Worm (Caenorhabditis elegans) whole organism, L1 larva: Measurements from ENCODE around the gene C47A10.12.

Source experiments
- C04F5.9 ChIP-seq: sonication (generic microtip); optimal IDR thresholded peaks from 2 replicates; lab custom pipeline; 2016; ENCODE audit warnings: missing genetic modification characterization, missing compliant biosample characterization
- C16A3.4 ChIP-seq: fragments of 150-350 bp; optimal IDR thresholded peaks from 2 replicates; lab custom pipeline; 2014; ENCODE audit warnings: missing biosample characterization, missing genetic modification characterization
- F16B12.6 ChIP-seq: fragments of 150-350 bp; optimal IDR thresholded peaks from 2 replicates; lab custom pipeline; 2014; ENCODE audit warnings: missing biosample characterization, missing genetic modification characterization
- Y116A8C.19 ChIP-seq: sonication (generic microtip); optimal IDR thresholded peaks from 2 replicates; lab custom pipeline; 2016; ENCODE audit warnings: missing compliant biosample characterization, missing genetic modification characterization, borderline replicate concordance
- alr-1 ChIP-seq: fragments of 200-800 bp; sonication (Bioruptor generic); optimal IDR thresholded peaks from 2 replicates; lab custom pipeline; 2018; ENCODE audit warnings: borderline replicate concordance, mild to moderate bottlenecking, missing genetic modification characterization, missing compliant biosample characterization
- ama-1 ChIP-seq: fragments of 150-350 bp; optimal IDR thresholded peaks from 2 replicates; lab custom pipeline; 2014
- ceh-82 ChIP-seq, 3 experiments: fragments of 150-350 bp in 1 of 3; sonication (generic microtip) in 2 of 3; optimal IDR thresholded peaks; 2 replicates each; lab custom pipeline; 2014 to 2017; ENCODE audit warnings: missing biosample characterization in 3 of 3, missing genetic modification characterization in 3 of 3
- ceh-88 ChIP-seq: fragments of 200-800 bp; sonication (Bioruptor generic); IDR thresholded peaks from 2 replicates; pipeline ENCODE4 v1.3.6; 2022; ENCODE audit warnings: missing genetic modification characterization, missing compliant biosample characterization
- ces-1 ChIP-seq: fragments of 150-350 bp; optimal IDR thresholded peaks from 2 replicates; lab custom pipeline; 2014; ENCODE audit warnings: missing biosample characterization, missing genetic modification reagents, missing genetic modification characterization
- dpl-1 ChIP-seq, 3 experiments: fragments of 150-350 bp in 2 of 3; sonication (generic microtip) in 1 of 3; optimal IDR thresholded peaks; 2 replicates each; lab custom pipeline; 2014 to 2017; ENCODE audit warnings: missing biosample characterization in 3 of 3, missing genetic modification characterization in 3 of 3, missing genetic modification reagents in 3 of 3
- efl-1 ChIP-seq, 4 experiments: fragments of 150-350 bp; optimal IDR thresholded peaks in 3 of 4; peaks in 1 of 4; 1 replicate in 1 of 4; 2 replicates in 3 of 4; lab custom pipeline; 2014; ENCODE audit warnings: missing biosample characterization in 2 of 4, missing genetic modification characterization in 2 of 4, missing genetic modification reagents in 2 of 4
- efl-3 ChIP-seq: fragments of 200-800 bp; sonication (Bioruptor generic); optimal IDR thresholded peaks from 2 replicates; lab custom pipeline; 2018; ENCODE audit warnings: mild to moderate bottlenecking, missing genetic modification characterization, missing compliant biosample characterization
- elt-2 ChIP-seq: sonication (generic microtip); optimal IDR thresholded peaks from 2 replicates; lab custom pipeline; 2016; ENCODE audit warnings: missing genetic modification characterization, mild to moderate bottlenecking, inconsistent platforms, missing compliant biosample characterization, missing genetic modification reagents
- fos-1 ChIP-seq: fragments of 150-350 bp; optimal IDR thresholded peaks from 2 replicates; lab custom pipeline; 2014; ENCODE audit warnings: missing biosample characterization, missing genetic modification characterization
- grh-1 ChIP-seq: fragments of 200-800 bp; sonication (Bioruptor generic); IDR thresholded peaks from 2 replicates; pipeline ENCODE4 v1.3.6; 2022; ENCODE audit warnings: missing genetic modification reagents, missing genetic modification characterization, missing compliant biosample characterization
- hlh-17 ChIP-seq: fragments of 200-800 bp; sonication (Bioruptor generic); optimal IDR thresholded peaks from 2 replicates; lab custom pipeline; 2018; ENCODE audit warnings: missing genetic modification characterization, mild to moderate bottlenecking, missing compliant biosample characterization, moderate library complexity, borderline replicate concordance
- irx-1 ChIP-seq: sonication (generic microtip); optimal IDR thresholded peaks from 2 replicates; lab custom pipeline; 2016; ENCODE audit warnings: missing genetic modification characterization, missing compliant biosample characterization
- lin-14 ChIP-seq: fragments of 200-800 bp; sonication (Bioruptor generic); optimal IDR thresholded peaks from 2 replicates; lab custom pipeline; 2018; ENCODE audit warnings: mild to moderate bottlenecking, missing genetic modification characterization, moderate library complexity, missing compliant biosample characterization
- lin-15B ChIP-seq: fragments of 150-350 bp; sonication (generic microtip); optimal IDR thresholded peaks from 3 replicates; lab custom pipeline; 2014; ENCODE audit warnings: missing biosample characterization, missing genetic modification characterization
- lin-35 ChIP-seq, 2 experiments: fragments of 150-350 bp; optimal IDR thresholded peaks; 2 replicates each; lab custom pipeline; 2014; ENCODE audit warnings: missing biosample characterization in 2 of 2, missing genetic modification characterization in 2 of 2, missing genetic modification reagents in 2 of 2
- lin-39 ChIP-seq: fragments of 150-350 bp; optimal IDR thresholded peaks from 2 replicates; lab custom pipeline; 2014; ENCODE audit warnings: missing biosample characterization, missing genetic modification reagents, missing genetic modification characterization
- lsy-2 ChIP-seq, 2 experiments: fragments of 150-350 bp; optimal IDR thresholded peaks; 2 replicates each; lab custom pipeline; 2014; ENCODE audit warnings: missing biosample characterization in 2 of 2, missing genetic modification characterization in 2 of 2
- mef-2 ChIP-seq: fragments of 150-350 bp; optimal IDR thresholded peaks from 2 replicates; lab custom pipeline; 2014; ENCODE audit warnings: missing biosample characterization, missing genetic modification characterization
- nhr-20 ChIP-seq: sonication (generic microtip); optimal IDR thresholded peaks from 2 replicates; lab custom pipeline; 2016; ENCODE audit warnings: mild to moderate bottlenecking, missing genetic modification characterization, missing compliant biosample characterization
- nhr-237 ChIP-seq: fragments of 150-350 bp; optimal IDR thresholded peaks from 2 replicates; lab custom pipeline; 2014; ENCODE audit warnings: missing biosample characterization, missing genetic modification characterization
- nhr-28 ChIP-seq: fragments of 150-350 bp; optimal IDR thresholded peaks from 2 replicates; lab custom pipeline; 2014; ENCODE audit warnings: missing biosample characterization, missing genetic modification characterization
- nhr-47 ChIP-seq: sonication (generic microtip); optimal IDR thresholded peaks from 2 replicates; lab custom pipeline; 2016; ENCODE audit warnings: mild to moderate bottlenecking, missing genetic modification characterization, moderate library complexity, missing compliant biosample characterization
- pqm-1 ChIP-seq: sonication (generic microtip); optimal IDR thresholded peaks from 3 replicates; lab custom pipeline; 2017; ENCODE audit warnings: missing biosample characterization, missing genetic modification characterization
- skn-1 ChIP-seq: fragments of 150-350 bp; optimal IDR thresholded peaks from 2 replicates; lab custom pipeline; 2014; ENCODE audit warnings: missing biosample characterization, missing genetic modification characterization
- sox-4 ChIP-seq: sonication (generic microtip); optimal IDR thresholded peaks from 2 replicates; lab custom pipeline; 2016; ENCODE audit warnings: missing genetic modification characterization, missing compliant biosample characterization
- sptf-1 ChIP-seq: fragments of 150-350 bp; optimal IDR thresholded peaks from 2 replicates; lab custom pipeline; 2014; ENCODE audit warnings: missing biosample characterization, missing genetic modification characterization
- tlp-1 ChIP-seq: fragments of 150-350 bp; optimal IDR thresholded peaks from 2 replicates; lab custom pipeline; 2014; ENCODE audit warnings: missing biosample characterization, missing genetic modification characterization
- unc-30 ChIP-seq: sonication (generic microtip); optimal IDR thresholded peaks from 2 replicates; lab custom pipeline; 2017; ENCODE audit warnings: missing biosample characterization, missing genetic modification characterization
- unc-98 ChIP-seq: fragments of 200-800 bp; sonication (Bioruptor generic); IDR thresholded peaks from 2 replicates; pipeline ENCODE4 v1.3.6; 2022; ENCODE audit warnings: missing genetic modification characterization, missing compliant biosample characterization
- zip-4 ChIP-seq: fragments of 200-800 bp; sonication (Bioruptor generic); optimal IDR thresholded peaks from 2 replicates; lab custom pipeline; 2018; ENCODE audit warnings: mild to moderate bottlenecking, missing genetic modification characterization, moderate library complexity, missing compliant biosample characterization
- ztf-4 ChIP-seq: fragments of 150-350 bp; optimal IDR thresholded peaks from 2 replicates; lab custom pipeline; 2014; ENCODE audit warnings: missing biosample characterization, missing genetic modification characterization

Gene C47A10.12

ce11 chrV:17752340-17752739 is 25.4 kb upstream of the C47A10.12 start:
- TF ChIP-seq ces-1 = no peak
- peak; percentile 71 for TF ChIP-seq elt-2
- no peak for TF ChIP-seq zip-4
- no peak for TF ChIP-seq lin-15B (tag; lab: Kevin White, UChicago)
- TF ChIP-seq sptf-1 (tag; lab: Kevin White, UChicago) = no peak
- TF ChIP-seq mef-2 (tag; lab: Kevin White, UChicago) = no peak
- no peak for TF ChIP-seq lin-39
- no peak for TF ChIP-seq efl-3 (GFP tag; lab: Kevin White, UChicago)
- TF ChIP-seq lin-14 (GFP tag; lab: Kevin White, UChicago) = peak; percentile 39
- no peak for TF ChIP-seq Y116A8C.19 (tag; lab: Kevin White, UChicago)
- peak; percentile 7 for TF ChIP-seq nhr-20 (tag; lab: Kevin White, UChicago)
- TF ChIP-seq lin-35 (GFP tag; optimal IDR thresholded peaks at IDR 0.05; lab: Kevin White, UChicago) = peak in 1 of 2 experiments; percentile 1
- no peak for TF ChIP-seq alr-1 (tag; lab: Kevin White, UChicago)
- no peak for TF ChIP-seq pqm-1 (tag; lab: Kevin White, UChicago)

ce11 chrV:17754999-17755398 is 22.7 kb upstream of the C47A10.12 start:
- no peak for TF ChIP-seq fos-1 (tag; lab: Kevin White, UChicago)
- TF ChIP-seq lin-14 (GFP tag; lab: Kevin White, UChicago) = no peak
- no peak for TF ChIP-seq mef-2 (tag; lab: Kevin White, UChicago)
- TF ChIP-seq C16A3.4 = no peak
- peak; percentile 32 for TF ChIP-seq tlp-1 (tag; lab: Kevin White, UChicago)
- TF ChIP-seq sox-4 (tag; lab: Kevin White, UChicago) = no peak
- peak; percentile 52 for TF ChIP-seq elt-2
- TF ChIP-seq, all 84 proteins: peak for 2

DNA sequence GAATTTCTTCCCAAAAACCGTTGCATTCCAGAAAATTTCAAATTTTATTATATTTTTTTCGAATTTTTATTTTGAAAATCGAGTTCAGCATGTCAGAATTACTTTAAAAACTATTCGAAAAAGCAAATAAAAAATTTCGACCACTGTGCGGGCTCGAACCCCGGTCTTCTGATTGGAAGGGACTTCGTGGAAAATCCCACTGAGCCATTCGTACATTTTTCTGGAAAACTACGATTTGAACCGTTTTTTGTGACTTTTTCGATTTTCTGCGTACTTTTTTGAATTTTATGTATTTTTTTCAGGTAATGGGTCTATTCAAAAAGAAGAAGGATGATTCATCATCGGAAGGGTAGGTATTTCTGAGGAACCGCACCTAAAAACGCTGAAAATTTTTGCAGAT is 22.1 kb upstream of the C47A10.12 start, which contains the start of gene pgp-9:
Gene pgp-9, plus strand, starts transcription at position 301 of the 400 bp plus-strand sequence.
- no peak for TF ChIP-seq grh-1 (GFP tag; lab: Robert Waterston, UW)
- TF ChIP-seq unc-30 (tag; lab: Kevin White, UChicago) = no peak
- no peak for TF ChIP-seq C16A3.4
- no peak for TF ChIP-seq hlh-17
- no peak for TF ChIP-seq nhr-28
- TF ChIP-seq ama-1 (lab: Kevin White, UChicago) = no peak
- no peak for TF ChIP-seq ceh-88 (GFP tag; lab: Robert Waterston, UW)

DNA sequence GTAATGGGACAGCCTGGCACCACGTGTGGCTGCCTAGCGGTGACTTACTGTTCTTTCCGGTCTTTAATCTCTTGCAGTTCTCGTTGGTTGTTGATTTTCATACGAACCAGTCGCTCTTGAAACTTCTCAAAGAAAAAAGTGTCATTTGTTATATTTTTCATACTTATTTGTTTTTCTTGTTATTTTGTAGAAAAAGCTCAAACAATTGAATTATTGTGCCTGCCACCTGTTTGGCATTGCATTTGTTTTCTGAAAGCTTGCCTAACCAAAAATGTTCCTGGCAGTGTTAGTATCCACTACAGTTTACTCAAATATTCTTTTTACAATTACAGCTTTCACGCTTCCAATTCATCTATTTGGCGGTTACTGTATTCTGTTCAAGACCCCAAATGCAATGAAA is 12.6 kb upstream of the C47A10.12 start, which contains the start of the genes C47A10.16 and srh-283:
Gene C47A10.16, minus strand, starts transcription at position 101 of the 400 bp plus-strand sequence.
Gene srh-283, plus strand, starts transcription at position 272 of the 400 bp plus-strand sequence.
- no peak for TF ChIP-seq ceh-82 (tag; optimal IDR thresholded peaks at IDR 0.05; lab: Kevin White, UChicago)
- no peak for TF ChIP-seq ztf-4 (tag; lab: Kevin White, UChicago)
- TF ChIP-seq dpl-1 (GFP tag; optimal IDR thresholded peaks at IDR 0.05; lab: Kevin White, UChicago) = no peak
- TF ChIP-seq elt-2 = no peak
- no peak for TF ChIP-seq C04F5.9 (tag; lab: Kevin White, UChicago)
- no peak for TF ChIP-seq ces-1
- TF ChIP-seq ama-1 (lab: Kevin White, UChicago) = no peak
- no peak for TF ChIP-seq efl-1 (optimal IDR thresholded peaks at IDR 0.05; lab: Kevin White, UChicago)
- TF ChIP-seq efl-1 (GFP tag; optimal IDR thresholded peaks at IDR 0.05 in 1 of 2; lab: Kevin White, UChicago) = no peak
- TF ChIP-seq skn-1 = no peak
- no peak for TF ChIP-seq nhr-47 (tag; lab: Kevin White, UChicago)
- TF ChIP-seq unc-98 (GFP tag; lab: Robert Waterston, UW) = no peak
- TF ChIP-seq lsy-2 (tag; optimal IDR thresholded peaks at IDR 0.05; lab: Kevin White, UChicago) = no peak
- no peak for TF ChIP-seq irx-1
- TF ChIP-seq F16B12.6 = no peak
- TF ChIP-seq nhr-237 = no peak
